Worm (Caenorhabditis elegans): ENCODE measurements around the gene F55G7.3.

Gene F55G7.3

DNA sequence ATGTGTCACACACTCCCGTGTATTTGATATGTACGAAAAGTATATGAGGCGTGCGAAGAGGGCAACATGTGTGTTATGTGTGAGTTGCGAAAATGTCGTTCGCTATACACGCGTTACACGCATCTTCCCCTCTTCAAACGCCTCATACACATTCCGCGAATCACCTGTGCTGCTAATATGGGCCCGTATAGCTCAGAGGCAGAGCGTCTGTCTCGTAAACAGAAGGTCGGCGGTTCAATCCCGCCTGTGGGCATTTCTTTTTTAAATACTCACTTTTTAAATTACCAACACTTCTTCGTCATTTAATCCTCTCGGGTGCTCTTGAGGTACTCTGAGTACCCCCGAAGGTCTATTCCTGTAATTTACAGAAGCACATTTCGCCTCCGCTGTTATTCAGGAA lies 8.3 kb downstream of the F55G7.3 start:
- TF ChIP-seq klf-2 (GFP tag; conservative IDR thresholded peaks at IDR 0.05) (no peak), ref-1 (GFP tag; conservative IDR thresholded peaks at IDR 0.05) (no peak), med-1 (GFP tag; optimal IDR thresholded peaks at IDR 0.05; ENCODE audit: insufficient read depth) (no peak), cog-1 (tag; optimal IDR thresholded peaks at IDR 0.05) (no peak), tab-1 (GFP tag; IDR thresholded peaks at IDR 0.05) (0 out of 2 replicates have a peak, but pooled peaks have one; percentile 32), ztf-29 (GFP tag; IDR thresholded peaks at IDR 0.05) (no peak), ztf-23 (GFP tag; IDR thresholded peaks at IDR 0.05) (no peak), flt-1 (GFP tag; IDR thresholded peaks at IDR 0.05) (0 out of 2 replicates have a peak, but pooled peaks have one; percentile 32), T22C8.4 (GFP tag; IDR thresholded peaks at IDR 0.05) (no peak)

DNA sequence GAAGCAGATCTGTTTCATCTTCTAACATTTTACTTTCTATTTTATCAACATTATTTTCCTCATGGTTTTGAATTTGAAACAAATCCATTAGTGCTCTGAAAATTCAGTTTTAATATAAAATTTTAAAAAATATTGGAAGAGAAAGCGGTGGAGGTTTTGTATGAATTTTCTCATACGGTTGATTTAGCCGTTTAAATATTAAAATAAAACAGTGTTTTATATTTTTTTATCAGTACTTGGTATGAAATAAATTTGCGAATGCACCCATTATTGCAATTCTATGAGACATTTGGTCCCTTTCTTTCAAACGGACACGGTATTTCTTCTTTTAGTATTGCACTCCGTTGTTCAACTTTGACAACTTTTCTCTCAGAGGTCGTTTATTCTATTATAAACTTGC lies 10.3 kb downstream of the F55G7.3 start, which contains the start of gene dot-1.4:
dot-1.4 (minus strand) TSS at position 101 of the 400 bp plus-strand sequence.
- TF ChIP-seq flt-1 (GFP tag; IDR thresholded peaks at IDR 0.05), result no peak
- TF ChIP-seq med-1 (GFP tag; optimal IDR thresholded peaks at IDR 0.05; ENCODE audit: insufficient read depth), result no peak
- TF ChIP-seq ref-1 (GFP tag; conservative IDR thresholded peaks at IDR 0.05), result no peak
- no peak for TF ChIP-seq klf-2 (GFP tag; conservative IDR thresholded peaks at IDR 0.05)
- no peak for TF ChIP-seq ztf-23 (GFP tag; IDR thresholded peaks at IDR 0.05)
- TF ChIP-seq cog-1 (tag; optimal IDR thresholded peaks at IDR 0.05), result no peak
- TF ChIP-seq T22C8.4 (GFP tag; IDR thresholded peaks at IDR 0.05), result no peak
- TF ChIP-seq ztf-29 (GFP tag; IDR thresholded peaks at IDR 0.05), result no peak
- no peak for TF ChIP-seq tab-1 (GFP tag; IDR thresholded peaks at IDR 0.05)

DNA sequence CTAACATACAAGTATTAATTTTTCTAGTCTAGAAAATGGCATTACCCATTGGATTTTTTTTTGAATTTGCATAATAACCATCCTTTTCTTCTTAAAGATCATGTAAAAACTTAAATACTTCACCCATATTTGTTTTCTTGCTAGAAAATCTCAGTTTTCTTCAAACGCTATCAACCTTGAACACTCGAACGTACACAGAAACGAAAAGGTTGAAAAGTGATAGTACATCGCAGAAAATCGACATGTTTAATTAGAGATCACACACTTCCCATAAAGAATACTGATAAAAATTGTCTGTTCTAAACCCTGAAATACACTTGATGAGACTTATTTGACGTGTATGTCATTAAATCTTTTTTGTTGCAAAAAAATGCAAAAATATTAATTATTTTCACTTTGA lies 14.3 kb downstream of the F55G7.3 start, which contains the start of gene F55G7.4:
F55G7.4 (plus strand) TSS at position 301 of the 400 bp plus-strand sequence.
- no peak for TF ChIP-seq cog-1 (tag; optimal IDR thresholded peaks at IDR 0.05)
- no peak for TF ChIP-seq T22C8.4 (GFP tag; IDR thresholded peaks at IDR 0.05)
- TF ChIP-seq ztf-23 (GFP tag; IDR thresholded peaks at IDR 0.05), result no peak
- TF ChIP-seq flt-1 (GFP tag; IDR thresholded peaks at IDR 0.05), result no peak
- TF ChIP-seq ref-1 (GFP tag; conservative IDR thresholded peaks at IDR 0.05), result no peak
- no peak for TF ChIP-seq ztf-29 (GFP tag; IDR thresholded peaks at IDR 0.05)
- TF ChIP-seq klf-2 (GFP tag; conservative IDR thresholded peaks at IDR 0.05), result no peak
- TF ChIP-seq med-1 (GFP tag; optimal IDR thresholded peaks at IDR 0.05; ENCODE audit: insufficient read depth), result no peak
- TF ChIP-seq tab-1 (GFP tag; IDR thresholded peaks at IDR 0.05), result no peak

ce11 chrX:11925243-11925642 lies 16.6 kb downstream of the F55G7.3 start:
- no peak for TF ChIP-seq flt-1 (GFP tag; IDR thresholded peaks at IDR 0.05)

ce11 chrX:11924158-11924557 lies 17.7 kb downstream of the F55G7.3 start, which contains the start of gene F55G7.1:
F55G7.1 (plus strand) TSS chrX:11924433.
- TF ChIP-seq ztf-29 (GFP tag; IDR thresholded peaks at IDR 0.05), result no peak
- TF ChIP-seq med-1 (GFP tag; optimal IDR thresholded peaks at IDR 0.05; ENCODE audit: insufficient read depth), result no peak

ce11 chrX:11920723-11921283 lies 21.0 kb downstream of the F55G7.3 start, which contains the start of gene Y62H9A.14:
Y62H9A.14 (plus strand) TSS chrX:11921233.
- TF ChIP-seq ztf-29 (GFP tag; IDR thresholded peaks at IDR 0.05) (no peak), flt-1 (GFP tag; IDR thresholded peaks at IDR 0.05) (no peak), klf-2 (GFP tag; conservative IDR thresholded peaks at IDR 0.05) (no peak)

- TF ChIP-seq ref-1 (GFP tag; conservative IDR thresholded peaks at IDR 0.05) (no peak), flt-1 (GFP tag; IDR thresholded peaks at IDR 0.05) (no peak), cog-1 (tag; optimal IDR thresholded peaks at IDR 0.05) (no peak), ztf-29 (GFP tag; IDR thresholded peaks at IDR 0.05) (no peak), ztf-23 (GFP tag; IDR thresholded peaks at IDR 0.05) (no peak), T22C8.4 (GFP tag; IDR thresholded peaks at IDR 0.05) (no peak), klf-2 (GFP tag; conservative IDR thresholded peaks at IDR 0.05) (no peak), tab-1 (GFP tag; IDR thresholded peaks at IDR 0.05) (no peak), med-1 (GFP tag; optimal IDR thresholded peaks at IDR 0.05; ENCODE audit: insufficient read depth) (no peak)
Observed at ce11 chrX:11917994-11918393, 23.9 kb downstream of the F55G7.3 start, which contains the start of gene Y62H9A.16. Y62H9A.16 (plus strand) TSS chrX:11918294.

DNA sequence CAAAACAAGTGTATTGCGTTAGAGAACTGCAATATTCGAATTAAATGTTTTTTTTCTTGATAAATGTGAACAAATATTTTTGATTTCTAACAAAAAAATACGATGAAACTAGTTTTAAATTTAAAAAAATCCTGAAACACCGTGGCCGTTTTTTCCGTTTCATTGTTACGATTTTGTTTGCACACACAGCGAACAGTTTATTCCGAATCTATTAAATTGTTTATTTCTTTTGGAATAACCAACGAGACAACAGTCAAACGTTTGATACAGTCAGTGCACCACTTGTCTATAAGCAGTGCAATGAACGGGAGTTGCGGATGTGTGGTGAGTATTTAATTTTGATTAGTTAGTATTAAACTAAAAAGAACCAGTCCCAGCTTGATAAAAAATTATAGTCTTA lies 25.1 kb downstream of the F55G7.3 start, which contains the start of gene Y62H9A.13:
Y62H9A.13 (plus strand) TSS at position 301 of the 400 bp plus-strand sequence.
- no peak for TF ChIP-seq ztf-23 (GFP tag; IDR thresholded peaks at IDR 0.05)
- TF ChIP-seq flt-1 (GFP tag; IDR thresholded peaks at IDR 0.05), result no peak
- TF ChIP-seq cog-1 (tag; optimal IDR thresholded peaks at IDR 0.05), result no peak
- TF ChIP-seq T22C8.4 (GFP tag; IDR thresholded peaks at IDR 0.05), result no peak
- no peak for TF ChIP-seq ref-1 (GFP tag; conservative IDR thresholded peaks at IDR 0.05)
- TF ChIP-seq ztf-29 (GFP tag; IDR thresholded peaks at IDR 0.05), result no peak
- no peak for TF ChIP-seq klf-2 (GFP tag; conservative IDR thresholded peaks at IDR 0.05)
- no peak for TF ChIP-seq tab-1 (GFP tag; IDR thresholded peaks at IDR 0.05)
- no peak for TF ChIP-seq med-1 (GFP tag; optimal IDR thresholded peaks at IDR 0.05; ENCODE audit: insufficient read depth)

DNA sequence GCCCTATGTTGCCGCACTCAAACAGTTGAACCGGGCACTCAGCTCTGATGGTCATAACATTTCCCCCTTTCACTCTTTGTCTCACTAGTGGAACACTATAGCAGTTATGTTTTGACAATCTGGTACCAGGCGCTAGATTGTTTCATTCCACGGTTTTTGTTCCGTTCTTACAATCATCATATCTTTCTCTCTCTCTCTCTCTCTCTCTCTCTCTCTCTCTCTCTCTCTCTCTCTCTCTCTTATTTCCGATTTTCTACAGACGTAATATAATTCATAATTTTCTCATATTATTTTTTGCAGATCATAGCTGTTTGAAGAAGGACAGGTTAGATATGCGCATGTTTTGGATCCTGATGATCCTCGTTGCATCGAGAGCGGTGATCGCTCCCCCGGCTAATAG lies 28.0 kb downstream of the F55G7.3 start, which contains the start of gene Y62H9A.12:
Y62H9A.12 (plus strand) TSS at position 301 of the 400 bp plus-strand sequence.
- TF ChIP-seq T22C8.4 (GFP tag; IDR thresholded peaks at IDR 0.05) (no peak), ztf-23 (GFP tag; IDR thresholded peaks at IDR 0.05) (no peak), ztf-29 (GFP tag; IDR thresholded peaks at IDR 0.05) (no peak), tab-1 (GFP tag; IDR thresholded peaks at IDR 0.05) (no peak), flt-1 (GFP tag; IDR thresholded peaks at IDR 0.05) (no peak), klf-2 (GFP tag; conservative IDR thresholded peaks at IDR 0.05) (no peak), cog-1 (tag; optimal IDR thresholded peaks at IDR 0.05) (no peak), med-1 (GFP tag; optimal IDR thresholded peaks at IDR 0.05; ENCODE audit: insufficient read depth) (no peak), ref-1 (GFP tag; conservative IDR thresholded peaks at IDR 0.05) (no peak)

DNA sequence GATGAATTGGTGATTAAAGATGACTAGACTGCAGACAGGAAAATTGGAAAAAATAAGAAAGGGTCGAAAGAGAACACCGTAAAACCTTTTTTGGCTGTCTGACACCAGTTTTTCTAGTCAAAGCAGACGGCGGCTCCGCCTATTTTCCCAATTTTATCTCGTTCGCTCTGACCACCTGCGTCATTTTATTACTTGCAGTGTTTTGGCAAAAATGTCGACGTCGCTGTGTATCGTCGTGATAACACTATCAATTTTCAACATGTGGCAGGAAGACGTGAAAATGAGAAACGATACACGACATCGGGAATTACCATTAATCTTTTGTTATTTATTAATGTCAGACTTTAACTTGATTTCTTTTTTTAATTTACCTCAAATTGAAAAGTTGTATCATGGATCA lies 31.8 kb downstream of the F55G7.3 start, which contains the start of gene Y62H9A.15:
Y62H9A.15 (minus strand) TSS at position 100 of the 400 bp plus-strand sequence.
- TF ChIP-seq tab-1 (GFP tag; IDR thresholded peaks at IDR 0.05), result no peak
- TF ChIP-seq cog-1 (tag; optimal IDR thresholded peaks at IDR 0.05), result no peak
- no peak for TF ChIP-seq T22C8.4 (GFP tag; IDR thresholded peaks at IDR 0.05)
- no peak for TF ChIP-seq flt-1 (GFP tag; IDR thresholded peaks at IDR 0.05)
- no peak for TF ChIP-seq ztf-29 (GFP tag; IDR thresholded peaks at IDR 0.05)
- no peak for TF ChIP-seq med-1 (GFP tag; optimal IDR thresholded peaks at IDR 0.05; ENCODE audit: insufficient read depth)
